Worm (Caenorhabditis elegans) whole organism, L4/young adult: ENCODE results near the gene mrpl-28.

Source experiments
- dao-5 ChIP-seq: sonication (generic microtip); optimal IDR thresholded peaks from 2 replicates; lab custom pipeline; 2016; ENCODE audit warnings: missing genotype, missing genetic modification characterization, moderate library complexity, missing compliant biosample characterization
- him-1 ChIP-seq: sonication (generic microtip); optimal IDR thresholded peaks from 2 replicates; lab custom pipeline; 2016; ENCODE audit warnings: missing genotype, missing genetic modification reagents, missing genetic modification characterization, missing compliant biosample characterization

DNA sequence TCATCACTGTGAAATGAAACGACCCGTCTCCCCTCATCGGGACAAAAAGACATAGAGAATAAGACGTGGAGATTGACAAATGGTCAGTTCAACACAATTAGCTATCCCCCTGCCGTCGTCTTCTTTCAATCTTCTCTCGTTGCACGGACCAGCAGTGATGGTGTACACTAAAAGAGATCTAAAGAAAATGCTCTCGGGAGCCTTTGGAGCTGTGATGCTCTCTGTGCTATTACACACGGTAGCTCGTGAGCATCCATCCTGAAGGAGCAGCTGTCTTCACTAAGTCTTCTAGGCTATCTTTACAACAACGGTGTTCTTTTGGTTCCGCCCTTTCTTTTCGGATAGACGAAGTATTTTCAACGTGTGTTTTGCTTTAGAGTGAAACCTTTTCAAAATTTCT is 5.5 kb upstream of the mrpl-28 start:
- TF ChIP-seq dao-5 (tag; lab: Kevin White, UChicago) (no peak), him-1 (no peak)
